Worm (Caenorhabditis elegans) whole organism, early embryonic: ENCODE results near the gene F20A1.2.

Source experiments
- B0310.2 ChIP-seq: sonication (generic microtip); optimal IDR thresholded peaks from 2 replicates; lab custom pipeline; 2016; ENCODE audit warnings: mild to moderate bottlenecking, missing genetic modification characterization, missing compliant biosample characterization
- F13C5.2 ChIP-seq: sonication (generic microtip); optimal IDR thresholded peaks from 2 replicates; lab custom pipeline; 2017; ENCODE audit warnings: mild to moderate bottlenecking, missing genetic modification characterization, inconsistent platforms, missing compliant biosample characterization
- aly-1 ChIP-seq: sonication (generic microtip); optimal IDR thresholded peaks from 2 replicates; lab custom pipeline; 2016; ENCODE audit warnings: missing genetic modification characterization, missing compliant biosample characterization
- ama-1 ChIP-seq: fragments of 150-350 bp; optimal IDR thresholded peaks from 2 replicates; lab custom pipeline; 2014
- ceh-13 ChIP-seq: fragments of 200-800 bp; sonication (Bioruptor generic); optimal IDR thresholded peaks from 2 replicates; lab custom pipeline; 2018; ENCODE audit warnings: mild to moderate bottlenecking, missing genetic modification characterization, missing compliant biosample characterization
- ceh-36 ChIP-seq: sonication (generic microtip); optimal IDR thresholded peaks from 2 replicates; lab custom pipeline; 2016; ENCODE audit warnings: missing genetic modification characterization, inconsistent platforms, missing compliant biosample characterization
- ets-7 ChIP-seq: sonication (generic microtip); optimal IDR thresholded peaks from 2 replicates; lab custom pipeline; 2016; ENCODE audit warnings: missing genotype, missing genetic modification characterization, missing compliant biosample characterization
- flt-1 ChIP-seq: fragments of 200-800 bp; sonication (Bioruptor generic); IDR thresholded peaks from 2 replicates; pipeline ENCODE4 v1.3.6; 2022; ENCODE audit warnings: missing genetic modification characterization, missing compliant biosample characterization
- hmbx-1 ChIP-seq: sonication (generic microtip); optimal IDR thresholded peaks from 2 replicates; lab custom pipeline; 2016; ENCODE audit warnings: mild to moderate bottlenecking, missing genetic modification characterization, missing compliant biosample characterization
- hmg-4 ChIP-seq: fragments of 200-800 bp; sonication (Bioruptor generic); optimal IDR thresholded peaks from 2 replicates; lab custom pipeline; 2018; ENCODE audit warnings: mild to moderate bottlenecking, missing genetic modification characterization, missing compliant biosample characterization
- scrt-1 ChIP-seq: fragments of 200-800 bp; sonication (Bioruptor generic); IDR thresholded peaks from 2 replicates; pipeline ENCODE4 v1.3.6; 2022; ENCODE audit warnings: missing genetic modification characterization, missing compliant biosample characterization
- sea-1 ChIP-seq: fragments of 200-800 bp; sonication (Bioruptor generic); conservative IDR thresholded peaks from 2 replicates; pipeline ENCODE4 v1.3.6; 2022; ENCODE audit warnings: missing genetic modification characterization, missing compliant biosample characterization
- tbx-11 ChIP-seq: fragments of 200-800 bp; sonication (Bioruptor generic); IDR thresholded peaks from 2 replicates; pipeline ENCODE4 v1.3.6; 2022; ENCODE audit warnings: missing genetic modification characterization, missing compliant biosample characterization
- tbx-37 ChIP-seq: fragments of 200-800 bp; sonication (Bioruptor generic); conservative IDR thresholded peaks from 2 replicates; pipeline ENCODE4 v1.3.6; 2022; ENCODE audit warnings: missing genetic modification reagents, missing genetic modification characterization, missing compliant biosample characterization

DNA sequence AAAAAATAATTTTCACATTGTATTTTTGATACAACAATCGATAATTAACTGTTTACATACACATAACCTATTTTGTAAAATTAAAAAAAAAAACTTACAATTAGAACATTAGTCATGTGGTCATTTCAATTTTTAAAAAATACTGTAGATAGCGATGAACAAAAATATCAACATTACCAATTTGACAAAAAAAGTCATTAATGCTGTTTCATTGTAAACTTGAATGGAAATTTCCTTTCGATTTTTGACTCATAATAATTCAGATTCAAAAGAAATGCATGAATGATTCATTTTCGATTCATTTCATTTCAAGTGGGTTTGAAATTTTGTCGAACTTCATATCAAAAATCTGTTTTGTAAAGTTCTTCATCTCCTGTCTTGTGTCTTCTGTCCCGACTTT, 36.6 kb upstream of the F20A1.2 start, which contains the start of gene C33G8.2:
- TF ChIP-seq ama-1 (lab: Kevin White, UChicago) (no peak), B0310.2 (no peak), ceh-13 (GFP tag; lab: Kevin White, UChicago) (no peak), sea-1 (GFP tag; lab: Robert Waterston, UW) (no peak), ceh-36 (no peak), tbx-11 (no peak), F13C5.2 (no peak), tbx-37 (GFP tag; lab: Robert Waterston, UW) (no peak), aly-1 (tag; lab: Kevin White, UChicago) (no peak), flt-1 (no peak), ets-7 (tag; lab: Kevin White, UChicago) (no peak), scrt-1 (GFP tag; lab: Robert Waterston, UW) (no peak), hmg-4 (GFP tag; lab: Kevin White, UChicago) (no peak), hmbx-1 (no peak)
